Worm (Caenorhabditis elegans) whole organism, mixed stage, embryonic: ENCODE data around the gene ins-2.

Source experiments
- blmp-1 ChIP-seq: fragments of 150-350 bp; optimal IDR thresholded peaks from 2 replicates; lab custom pipeline; 2014; ENCODE audit warnings: missing biosample characterization, missing genetic modification characterization
- ceh-39 ChIP-seq: fragments of 150-350 bp; optimal IDR thresholded peaks from 2 replicates; lab custom pipeline; 2014; ENCODE audit warnings: missing biosample characterization, missing genetic modification characterization
- elt-3 ChIP-seq: fragments of 150-350 bp; optimal IDR thresholded peaks from 2 replicates; lab custom pipeline; 2014; ENCODE audit warnings: missing biosample characterization, missing genetic modification characterization
- hlh-1 ChIP-seq: fragments of 150-350 bp; optimal IDR thresholded peaks from 2 replicates; lab custom pipeline; 2014; ENCODE audit warnings: missing biosample characterization, missing genetic modification reagents, missing genetic modification characterization
- lin-13 ChIP-seq: fragments of 150-350 bp; optimal IDR thresholded peaks from 2 replicates; lab custom pipeline; 2014; ENCODE audit warnings: missing biosample characterization, missing genetic modification characterization
- lsy-2 ChIP-seq: fragments of 150-350 bp; optimal IDR thresholded peaks from 2 replicates; lab custom pipeline; 2014; ENCODE audit warnings: missing biosample characterization, missing genetic modification characterization
- mab-5 ChIP-seq: fragments of 150-350 bp; optimal IDR thresholded peaks from 2 replicates; lab custom pipeline; 2014; ENCODE audit warnings: missing biosample characterization, missing genetic modification characterization
- mep-1 ChIP-seq: fragments of 150-350 bp; optimal IDR thresholded peaks from 2 replicates; lab custom pipeline; 2017; ENCODE audit warnings: missing biosample characterization, missing genetic modification reagents, missing genetic modification characterization, inconsistent platforms
- nhr-237 ChIP-seq: fragments of 150-350 bp; optimal IDR thresholded peaks from 2 replicates; lab custom pipeline; 2014; ENCODE audit warnings: missing biosample characterization, missing genetic modification characterization
- pha-4 ChIP-seq: fragments of 150-350 bp; optimal IDR thresholded peaks from 2 replicates; lab custom pipeline; 2018; ENCODE audit warnings: missing biosample characterization, missing genetic modification reagents, missing genetic modification characterization
- snpc-4 ChIP-seq: fragments of 150-350 bp; optimal IDR thresholded peaks from 2 replicates; lab custom pipeline; 2014; ENCODE audit warnings: missing biosample characterization, missing genetic modification characterization
- unc-120 ChIP-seq: sonication (generic microtip); optimal IDR thresholded peaks from 2 replicates; lab custom pipeline; 2017; ENCODE audit warnings: missing genetic modification characterization, missing compliant biosample characterization; ENCODE audit not compliant: poor library complexity, severe bottlenecking

DNA sequence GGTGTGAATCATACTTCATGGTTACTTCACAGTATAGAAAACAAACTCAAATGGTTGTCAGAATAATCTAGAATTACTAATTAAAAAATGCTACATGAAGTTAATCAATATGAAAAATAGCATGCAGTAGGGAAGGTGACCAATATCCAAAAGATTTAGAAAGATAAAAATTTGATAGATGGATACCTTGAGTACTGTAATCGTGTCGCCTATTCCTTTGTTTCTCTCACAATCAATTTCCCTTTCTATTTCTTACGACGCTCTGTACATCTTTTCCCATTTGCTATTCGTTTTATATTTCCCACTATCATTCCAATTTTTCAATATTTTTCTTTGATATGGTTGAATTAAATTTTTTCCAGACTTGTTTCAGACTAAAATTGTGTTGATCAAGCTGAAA is 27.0 kb upstream of the ins-2 start, which contains the start of gene B0034.7:
- TF ChIP-seq unc-120 (tag; lab: Kevin White, UChicago) (no peak), pha-4 (tag; lab: Kevin White, UChicago) (no peak), ceh-39 (no peak), lin-13 (tag; lab: Kevin White, UChicago) (no peak), blmp-1 (tag; lab: Kevin White, UChicago) (no peak), elt-3 (tag; lab: Kevin White, UChicago) (no peak), mab-5 (tag; lab: Kevin White, UChicago) (no peak), lsy-2 (tag; lab: Kevin White, UChicago) (no peak), nhr-237 (tag; lab: Kevin White, UChicago) (no peak), snpc-4 (no peak), mep-1 (tag; lab: Kevin White, UChicago) (no peak), hlh-1 (no peak)
